Worm (Caenorhabditis elegans): ENCODE results near the gene R193.1.

Gene R193.1

DNA sequence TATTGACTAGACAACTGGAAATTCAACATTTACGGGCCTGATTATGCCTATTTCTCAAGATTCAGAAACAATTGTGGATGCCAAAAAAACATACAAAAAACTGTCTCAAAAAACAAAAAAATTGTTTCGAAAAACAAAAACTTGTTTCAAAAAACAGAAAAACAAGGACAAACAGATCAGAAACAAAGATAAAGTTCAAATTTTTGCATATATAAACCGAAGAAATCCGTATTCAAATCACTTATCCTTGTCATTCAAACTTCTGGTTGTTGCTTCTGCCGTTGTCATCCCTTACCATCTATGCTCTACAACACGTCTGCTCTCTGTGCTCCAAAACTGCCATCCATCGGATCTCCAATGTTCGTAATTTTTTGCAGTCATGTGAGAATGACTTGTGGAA is at the start of gene R193.1:
TSS of gene R193.1 (plus strand) at position 301 of the 400 bp plus-strand sequence.
- TF ChIP-seq sma-9 (GFP tag; optimal IDR thresholded peaks at IDR 0.05) (no peak), sma-9 (tag; optimal IDR thresholded peaks at IDR 0.05) (no peak), nhr-77 (tag; optimal IDR thresholded peaks at IDR 0.05) (no peak), unc-62 (GFP tag; optimal IDR thresholded peaks at IDR 0.05) (no peak), nhr-23 (tag; optimal IDR thresholded peaks at IDR 0.05) (no peak), alr-1 (tag; optimal IDR thresholded peaks at IDR 0.05) (no peak), nhr-237 (tag; optimal IDR thresholded peaks at IDR 0.05) (no peak), zag-1 (tag; optimal IDR thresholded peaks at IDR 0.05) (no peak), nhr-21 (tag; optimal IDR thresholded peaks at IDR 0.05) (no peak), nhr-11 (tag; optimal IDR thresholded peaks at IDR 0.05) (no peak), elt-1 (tag; optimal IDR thresholded peaks at IDR 0.05) (no peak), R02D3.7 (tag; optimal IDR thresholded peaks at IDR 0.05) (no peak)

DNA sequence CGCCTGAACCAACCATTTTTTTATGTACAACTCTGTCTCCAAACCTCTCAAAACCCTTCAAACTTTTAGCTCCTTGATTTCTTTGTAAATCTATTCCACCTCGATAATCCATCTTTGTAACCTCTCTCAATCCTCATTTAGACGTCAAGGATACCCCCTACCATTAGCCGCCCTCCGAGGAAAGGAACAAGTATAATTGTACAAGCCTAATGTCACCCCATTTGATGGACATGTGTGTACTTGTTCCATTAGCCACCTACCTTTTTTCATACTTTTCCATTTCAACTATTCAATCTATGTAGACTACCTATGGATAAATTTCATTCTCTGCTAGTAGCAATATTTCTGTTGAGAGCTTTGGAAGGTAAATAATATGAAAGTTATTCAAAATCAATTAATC is 47.0 kb upstream of the R193.1 start, which contains the start of gene C05D9.4:
TSS of gene C05D9.4 (plus strand) at position 301 of the 400 bp plus-strand sequence.
- TF ChIP-seq sma-3 (GFP tag; optimal IDR thresholded peaks at IDR 0.05), result no peak
- TF ChIP-seq fos-1 (tag; optimal IDR thresholded peaks at IDR 0.05), result no peak

DNA sequence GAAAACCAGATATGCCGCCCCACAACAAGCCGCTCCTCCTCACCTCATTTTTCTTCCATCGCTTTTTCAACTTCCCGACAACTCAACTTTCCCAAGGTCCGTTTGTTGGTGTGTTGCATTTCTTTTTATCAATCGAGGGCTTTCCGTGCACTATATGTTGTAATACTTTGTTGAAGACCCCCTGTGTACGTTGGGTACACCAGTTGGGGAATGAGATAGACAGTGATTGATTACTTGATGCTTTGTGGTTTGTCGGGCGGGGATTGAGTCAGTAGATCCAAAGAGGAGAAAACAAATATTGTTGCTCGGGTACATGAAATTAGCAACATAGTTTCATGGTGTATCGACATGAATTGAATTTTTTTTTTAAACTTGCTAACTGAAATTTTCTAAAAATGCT is 45.9 kb upstream of the R193.1 start:
- TF ChIP-seq lin-11 (tag; optimal IDR thresholded peaks at IDR 0.05) (no peak), ztf-4 (tag; optimal IDR thresholded peaks at IDR 0.05) (no peak), lin-39 (tag; optimal IDR thresholded peaks at IDR 0.05) (peak; percentile 50), nhr-129 (tag; optimal IDR thresholded peaks at IDR 0.05) (peak; percentile 57), unc-55 (GFP tag; optimal IDR thresholded peaks at IDR 0.05) (peak; percentile 16), skn-1 (tag; optimal IDR thresholded peaks at IDR 0.05) (no peak), sma-3 (GFP tag; optimal IDR thresholded peaks at IDR 0.05) (no peak), mab-5 (tag; optimal IDR thresholded peaks at IDR 0.05) (peak; percentile 52), ceh-16 (tag; optimal IDR thresholded peaks at IDR 0.05) (no peak), lsy-2 (tag; optimal IDR thresholded peaks at IDR 0.05) (peak in 1 of 2 experiments; percentile 6), sma-9 (GFP tag; optimal IDR thresholded peaks at IDR 0.05) (peak; percentile 0), sma-9 (tag; optimal IDR thresholded peaks at IDR 0.05) (no peak)

DNA sequence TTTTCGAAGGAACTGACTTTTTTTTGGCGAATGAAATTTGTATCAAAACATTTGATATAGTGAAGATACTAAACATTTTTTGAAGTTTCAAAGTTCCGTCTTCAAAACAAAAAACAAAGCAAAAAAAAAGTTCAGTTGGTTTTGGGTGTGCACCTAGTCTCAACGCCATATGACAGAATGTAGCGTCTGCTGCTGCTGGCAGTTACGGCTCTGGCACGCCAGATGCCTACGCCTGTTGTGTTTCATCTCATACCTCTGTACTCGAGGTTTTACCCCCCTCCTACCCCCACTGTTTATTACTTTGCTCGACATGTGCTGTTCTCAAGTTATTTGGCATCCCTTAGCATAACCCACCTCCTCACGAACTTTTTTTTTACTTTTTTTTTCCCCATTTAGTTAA is 44.0 kb upstream of the R193.1 start:
- peak; percentile 33 for TF ChIP-seq nhr-129 (tag; optimal IDR thresholded peaks at IDR 0.05)
- no peak for TF ChIP-seq sem-4 (tag; optimal IDR thresholded peaks at IDR 0.05)
- TF ChIP-seq nhr-23 (tag; optimal IDR thresholded peaks at IDR 0.05), result no peak
- no peak for TF ChIP-seq ama-1 (optimal IDR thresholded peaks at IDR 0.05)
- no peak for TF ChIP-seq lin-13 (GFP tag; optimal IDR thresholded peaks at IDR 0.05)
- no peak for TF ChIP-seq egl-27 (tag; optimal IDR thresholded peaks at IDR 0.05)
- no peak for TF ChIP-seq mbf-1 (tag; optimal IDR thresholded peaks at IDR 0.05)

DNA sequence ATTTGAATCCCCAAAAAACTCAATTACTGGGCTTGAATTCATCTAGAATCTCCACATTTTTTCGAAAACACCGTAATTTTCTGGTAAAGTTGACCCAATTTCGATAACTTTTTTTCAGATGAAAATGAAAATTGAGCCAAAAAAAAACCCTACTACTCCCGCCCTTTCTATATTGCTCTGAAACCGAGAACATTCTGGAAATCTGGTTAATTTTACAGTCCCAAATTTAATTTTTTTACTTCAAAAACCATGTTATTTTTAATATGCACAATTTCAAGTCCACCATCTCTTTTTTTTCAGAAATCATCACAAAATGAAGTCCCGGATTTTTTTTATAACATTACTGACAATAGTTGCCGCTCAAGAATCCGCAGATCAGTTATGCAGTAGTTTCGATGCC is 43.1 kb upstream of the R193.1 start, which contains the start of gene C05D9.3:
TSS of gene C05D9.3 (plus strand) at position 301 of the 400 bp plus-strand sequence.
- TF ChIP-seq unc-55 (GFP tag; optimal IDR thresholded peaks at IDR 0.05), result no peak
- TF ChIP-seq lin-11 (tag; optimal IDR thresholded peaks at IDR 0.05), result no peak

DNA sequence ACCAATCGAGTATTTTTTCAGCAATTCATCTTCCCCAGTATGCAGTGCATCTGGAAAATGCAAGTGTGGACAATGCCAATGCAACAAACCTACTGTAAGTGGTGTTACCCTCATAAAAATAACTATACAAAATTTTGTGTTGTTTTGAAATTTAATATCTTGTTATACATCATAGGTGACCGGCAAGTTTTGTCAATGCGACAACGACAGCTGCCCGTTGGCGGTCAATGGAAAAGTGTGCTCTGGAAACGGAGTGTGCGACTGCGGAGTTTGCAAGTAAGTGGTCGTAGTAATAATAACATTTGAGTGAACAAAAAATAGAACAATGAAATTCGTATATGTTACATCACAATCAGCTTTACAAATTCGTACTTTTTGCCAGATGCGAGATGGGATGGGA is 39.5 kb upstream of the R193.1 start:
- TF ChIP-seq gmeb-1 (tag; optimal IDR thresholded peaks at IDR 0.05), result no peak

DNA sequence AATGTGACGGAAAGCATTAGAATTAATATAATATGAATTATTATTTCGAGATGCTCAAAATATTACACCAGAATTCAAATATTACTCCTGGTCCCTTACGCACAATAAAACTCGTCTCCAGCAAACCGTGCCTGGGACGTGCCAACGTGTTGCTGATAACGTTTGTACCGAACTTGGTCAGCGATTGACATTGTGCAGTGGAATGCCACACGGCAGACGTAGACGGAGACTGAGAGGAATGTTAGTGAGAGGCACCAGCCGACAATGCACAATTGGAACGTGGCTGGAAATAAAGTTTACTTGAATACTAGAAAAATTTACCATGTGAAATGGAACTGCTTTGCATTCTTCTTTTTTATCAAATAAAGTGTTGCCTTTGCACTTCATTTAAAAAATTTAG is 37.5 kb upstream of the R193.1 start:
- TF ChIP-seq peb-1 (tag; optimal IDR thresholded peaks at IDR 0.05), result no peak
- TF ChIP-seq sma-9 (GFP tag; optimal IDR thresholded peaks at IDR 0.05), result peak; percentile 2
- TF ChIP-seq sma-9 (tag; optimal IDR thresholded peaks at IDR 0.05), result no peak
- TF ChIP-seq crh-2 (tag; optimal IDR thresholded peaks at IDR 0.05), result peak; percentile 32
- peak; percentile 37 for TF ChIP-seq fos-1 (tag; optimal IDR thresholded peaks at IDR 0.05)
